Fruit fly (Drosophila melanogaster): ENCODE measurements around the gene Hmt-1.

DNA sequence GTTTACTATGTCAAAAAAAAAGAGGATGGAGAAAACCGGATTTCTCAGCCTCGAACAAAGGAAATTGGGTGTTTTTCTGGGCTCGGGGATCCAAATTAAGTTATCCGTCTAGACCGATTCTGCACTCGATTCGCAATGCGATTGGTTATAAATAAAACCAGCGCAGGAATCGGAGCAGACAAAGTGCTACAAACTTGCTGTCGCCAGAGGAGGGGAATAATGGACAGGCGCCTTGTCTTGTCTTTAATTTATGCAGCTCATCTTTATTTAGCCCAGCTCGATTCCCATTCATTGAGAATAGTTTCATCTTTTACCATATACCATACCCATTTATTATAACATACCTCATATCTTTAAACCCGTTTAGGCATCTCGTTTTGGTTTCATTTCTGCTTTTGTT lies 52.6 kb downstream of the Hmt-1 start:
- TF ChIP-seq CTCF (optimal IDR thresholded peaks at IDR 0.05) (no peak), CG8478 (optimal IDR thresholded peaks at IDR 0.05) (no peak)

All from S2 (cell line).